Fruit fly (Drosophila melanogaster) whole organism, wandering third instar larva: ENCODE measurements around the gene CG34367.
A peak's percentile ranks its signal among the peaks of the same experiment; 100 is the strongest.

Experiments used
- Abd-B ChIP-seq: fragments of >200 bp; optimal IDR thresholded peaks from 2 replicates; lab custom pipeline; 2017; ENCODE audit warnings: missing biosample characterization, missing genetic modification characterization
- CG32264 ChIP-seq: fragments of 200-800 bp; sonication (Bioruptor generic); optimal IDR thresholded peaks from 2 replicates; lab custom pipeline; 2016; ENCODE audit warnings: missing biosample characterization, missing genetic modification characterization
- CG9705 ChIP-seq: fragments of 200-800 bp; sonication (Bioruptor generic); optimal IDR thresholded peaks from 2 replicates; lab custom pipeline; 2018; ENCODE audit warnings: missing biosample characterization, mild to moderate bottlenecking, missing genetic modification characterization
- CrebA ChIP-seq: fragments of 200-800 bp; sonication (Bioruptor generic); optimal IDR thresholded peaks from 2 replicates; lab custom pipeline; 2016; ENCODE audit warnings: missing biosample characterization, mild to moderate bottlenecking, missing genetic modification characterization, borderline replicate concordance
- Dfd ChIP-seq: fragments of >200 bp; optimal IDR thresholded peaks from 2 replicates; lab custom pipeline; 2017; ENCODE audit warnings: missing biosample characterization, missing genetic modification characterization
- Dif ChIP-seq: fragments of 200-275, 200-300 bp; sonication (Bioruptor generic); optimal IDR thresholded peaks from 2 replicates; lab custom pipeline; 2018; ENCODE audit warnings: missing biosample characterization, missing genetic modification characterization; ENCODE audit not compliant: partially characterized antibody
- GATAd ChIP-seq: sonication (Bioruptor generic); optimal IDR thresholded peaks from 2 replicates; lab custom pipeline; 2016; ENCODE audit warnings: missing biosample characterization, missing genetic modification characterization
- HLH106 ChIP-seq: fragments of 200-800 bp; optimal IDR thresholded peaks from 3 replicates; lab custom pipeline; 2019; ENCODE audit warnings: missing biosample characterization, mild to moderate bottlenecking, missing genetic modification characterization, moderate library complexity
- Hnf4 ChIP-seq: fragments of 200-800 bp; sonication (Bioruptor generic); optimal IDR thresholded peaks from 2 replicates; lab custom pipeline; 2016; ENCODE audit warnings: missing biosample characterization, mild to moderate bottlenecking, missing genetic modification characterization
- Hr78 ChIP-seq: fragments of >200 bp; optimal IDR thresholded peaks from 2 replicates; lab custom pipeline; 2017; ENCODE audit warnings: missing biosample characterization, missing genetic modification characterization
- Hr83 ChIP-seq: fragments of 200-300 bp; sonication (Bioruptor generic); optimal IDR thresholded peaks from 2 replicates; lab custom pipeline; 2016; ENCODE audit warnings: missing biosample characterization, mild to moderate bottlenecking, missing genetic modification characterization, moderate library complexity; ENCODE audit not compliant: poor library complexity, severe bottlenecking
- Jra ChIP-seq: sonication (Bioruptor generic); optimal IDR thresholded peaks from 2 replicates; lab custom pipeline; 2016; ENCODE audit warnings: missing biosample characterization, missing genetic modification characterization
- Mio ChIP-seq: sonication (Bioruptor generic); optimal IDR thresholded peaks from 2 replicates; lab custom pipeline; 2016; ENCODE audit warnings: missing biosample characterization, missing genetic modification characterization
- Myc ChIP-seq: fragments of >200 bp; optimal IDR thresholded peaks from 2 replicates; lab custom pipeline; 2017
- N ChIP-seq: fragments of >200 bp; optimal IDR thresholded peaks from 2 replicates; lab custom pipeline; 2018; ENCODE audit warnings: missing biosample characterization, missing external identifiers, missing genetic modification characterization
- OdsH ChIP-seq: fragments of 200-800 bp; sonication (Bioruptor generic); optimal IDR thresholded peaks from 2 replicates; lab custom pipeline; 2016; ENCODE audit warnings: missing biosample characterization, mild to moderate bottlenecking, missing genetic modification characterization
- Rel ChIP-seq, 2 experiments: fragments of 200-800 bp; sonication (Bioruptor generic) in 1 of 2; optimal IDR thresholded peaks; 2 replicates in 1 of 2; 3 replicates in 1 of 2; lab custom pipeline; 2016 to 2019; ENCODE audit warnings: mild to moderate bottlenecking in 2 of 2, missing biosample characterization in 2 of 2, missing genetic modification characterization in 2 of 2, moderate library complexity in 1 of 2
- Sp1 ChIP-seq: fragments of 200-800 bp; sonication (Bioruptor generic); optimal IDR thresholded peaks from 3 replicates; lab custom pipeline; 2019; ENCODE audit warnings: missing biosample characterization, mild to moderate bottlenecking, missing genetic modification characterization, moderate library complexity
- Vsx2 ChIP-seq: fragments of 200-300, 225-300 bp; sonication (Bioruptor generic); optimal IDR thresholded peaks from 2 replicates; lab custom pipeline; 2018; ENCODE audit warnings: missing biosample characterization, missing genetic modification characterization; ENCODE audit not compliant: partially characterized antibody
- br ChIP-seq: fragments of 200-800 bp; sonication (Bioruptor generic); optimal IDR thresholded peaks from 2 replicates; lab custom pipeline; 2016; ENCODE audit warnings: missing biosample characterization, missing genetic modification characterization
- brk ChIP-seq: fragments of 200-800 bp; sonication (Bioruptor generic); optimal IDR thresholded peaks from 2 replicates; lab custom pipeline; 2016; ENCODE audit warnings: missing biosample characterization, mild to moderate bottlenecking, missing genetic modification characterization
- dl ChIP-seq, 2 experiments: fragments of 175-275, 200-275 bp in 1 of 2; fragments of 200-275 bp in 1 of 2; sonication (Bioruptor generic); optimal IDR thresholded peaks; lab custom pipeline; 2018; ENCODE audit warnings: mild to moderate bottlenecking in 2 of 2, missing biosample characterization in 2 of 2, missing genetic modification characterization in 2 of 2, moderate library complexity in 2 of 2; ENCODE audit not compliant: partially characterized antibody in 2 of 2, insufficient read depth in 1 of 2
- dmrt93B ChIP-seq: fragments of 200-800 bp; sonication (Bioruptor generic); optimal IDR thresholded peaks from 2 replicates; lab custom pipeline; 2018; ENCODE audit warnings: missing biosample characterization, mild to moderate bottlenecking, missing genetic modification characterization
- dsf ChIP-seq: sonication (Bioruptor generic); optimal IDR thresholded peaks from 2 replicates; lab custom pipeline; 2016; ENCODE audit warnings: missing biosample characterization, missing genetic modification characterization, borderline replicate concordance
- ey ChIP-seq: fragments of 200-800 bp; sonication (Bioruptor generic); optimal IDR thresholded peaks from 2 replicates; lab custom pipeline; 2016; ENCODE audit warnings: missing biosample characterization, missing genetic modification characterization
- fru ChIP-seq: fragments of 200-800 bp; sonication (Bioruptor generic); optimal IDR thresholded peaks from 3 replicates; lab custom pipeline; 2016; ENCODE audit warnings: missing biosample characterization, mild to moderate bottlenecking, missing genetic modification characterization
- h ChIP-seq: fragments of 200-800 bp; sonication (Bioruptor generic); optimal IDR thresholded peaks from 3 replicates; lab custom pipeline; 2016; ENCODE audit warnings: missing biosample characterization, mild to moderate bottlenecking, missing genetic modification characterization
- jim ChIP-seq: fragments of 175-275, 200-325 bp; sonication (Bioruptor generic); optimal IDR thresholded peaks from 2 replicates; lab custom pipeline; 2016; ENCODE audit warnings: missing biosample characterization, mild to moderate bottlenecking, missing genetic modification characterization
- lola ChIP-seq: fragments of >200 bp; optimal IDR thresholded peaks from 2 replicates; lab custom pipeline; 2017; ENCODE audit warnings: missing biosample characterization, missing genetic modification characterization
- pan ChIP-seq: fragments of >200 bp; optimal IDR thresholded peaks from 2 replicates; lab custom pipeline; 2017
- psq ChIP-seq: fragments of 200-800 bp; sonication (Bioruptor generic); optimal IDR thresholded peaks from 3 replicates; lab custom pipeline; 2017; ENCODE audit warnings: missing biosample characterization, mild to moderate bottlenecking, missing genetic modification characterization, moderate library complexity
- rgr ChIP-seq: fragments of 200-800 bp; sonication (Bioruptor generic); optimal IDR thresholded peaks from 3 replicates; lab custom pipeline; 2016; ENCODE audit warnings: missing biosample characterization, mild to moderate bottlenecking, missing genetic modification characterization
- sage ChIP-seq: fragments of 200-800 bp; sonication (Bioruptor generic); optimal IDR thresholded peaks from 2 replicates; lab custom pipeline; 2016; ENCODE audit warnings: missing biosample characterization, mild to moderate bottlenecking, missing genetic modification characterization
- sv ChIP-seq: fragments of 200-800 bp; sonication (Bioruptor generic); optimal IDR thresholded peaks from 3 replicates; lab custom pipeline; 2016; ENCODE audit warnings: missing biosample characterization, missing genetic modification characterization
- tai ChIP-seq: sonication (Bioruptor generic); optimal IDR thresholded peaks from 2 replicates; lab custom pipeline; 2016; ENCODE audit warnings: missing biosample characterization, missing genetic modification characterization
- usp ChIP-seq: fragments of >200 bp; optimal IDR thresholded peaks from 2 replicates; lab custom pipeline; 2017; ENCODE audit warnings: missing biosample characterization, missing genetic modification characterization
- woc ChIP-seq: sonication (Bioruptor generic); optimal IDR thresholded peaks from 2 replicates; lab custom pipeline; 2016; ENCODE audit warnings: missing biosample characterization, mild to moderate bottlenecking, missing genetic modification characterization

Gene CG34367

dm6 chr2L:10353871-10354270, at the start of gene CG34367:
TSS of gene CG34367 (minus strand) at chr2L:10353905.
- TF ChIP-seq OdsH (GFP tag; lab: Kevin White, UChicago), result no peak
- TF ChIP-seq h (GFP tag; lab: Kevin White, UChicago), result no peak
- TF ChIP-seq pan, result no peak
- TF ChIP-seq dl (GFP tag; optimal IDR thresholded peaks at IDR 0.05; lab: Kevin White, UChicago; ENCODE audit: insufficient read depth in 1 of 2, partially characterized antibody in 2 of 2), result no peak
- TF ChIP-seq fru (GFP tag; lab: Kevin White, UChicago), result no peak
- no peak for TF ChIP-seq Jra (GFP tag; lab: Kevin White, UChicago)
- no peak for TF ChIP-seq tai (GFP tag; lab: Kevin White, UChicago)
- no peak for TF ChIP-seq Myc
- no peak for TF ChIP-seq Abd-B (GFP tag; lab: Kevin White, UChicago)
- no peak for TF ChIP-seq ey
- no peak for TF ChIP-seq psq (GFP tag; lab: Kevin White, UChicago)
- no peak for TF ChIP-seq jim (GFP tag; lab: Kevin White, UChicago)

dm6 chr2L:10396877-10397587, 43.3 kb upstream of the CG34367 start:
- TF ChIP-seq Jra (GFP tag; lab: Kevin White, UChicago) (peak; percentile 36), GATAd (GFP tag; lab: Kevin White, UChicago) (no peak), tai (GFP tag; lab: Kevin White, UChicago) (peak; percentile 4), brk (GFP tag; lab: Kevin White, UChicago) (no peak), pan (no peak)

- TF ChIP-seq woc, result peak; percentile 13
- no peak for TF ChIP-seq sage (GFP tag; lab: Kevin White, UChicago)
- TF ChIP-seq Hr78 (GFP tag; lab: Kevin White, UChicago), result no peak
- peak; percentile 53 for TF ChIP-seq Myc
- TF ChIP-seq dsf (GFP tag; lab: Kevin White, UChicago), result no peak
- no peak for TF ChIP-seq GATAd (GFP tag; lab: Kevin White, UChicago)
- no peak for TF ChIP-seq Hnf4 (GFP tag; lab: Kevin White, UChicago)
- TF ChIP-seq OdsH (GFP tag; lab: Kevin White, UChicago), result no peak
- no peak for TF ChIP-seq sv (GFP tag; lab: Kevin White, UChicago)
- no peak for TF ChIP-seq CG32264 (GFP tag; lab: Kevin White, UChicago)
- no peak for TF ChIP-seq CG9705
- TF ChIP-seq fru (GFP tag; lab: Kevin White, UChicago), result no peak
- no peak for TF ChIP-seq N (GFP tag; lab: Kevin White, UChicago)
Measured at dm6 chr2L:10396488-10396824, 42.8 kb upstream of the CG34367 start, which contains the start of gene Cnot4. TSS of gene Cnot4 (plus strand) at chr2L:10396716.

dm6 chr2L:10395642-10396487, 42.2 kb upstream of the CG34367 start, which contains the start of gene Mdh1:
TSS of gene Mdh1 (minus strand) at chr2L:10396332.
- TF ChIP-seq Hr83 (GFP tag; lab: Kevin White, UChicago), result no peak
- TF ChIP-seq Hr78 (GFP tag; lab: Kevin White, UChicago), result no peak
- TF ChIP-seq rgr (GFP tag; lab: Kevin White, UChicago), result peak; percentile 13
- no peak for TF ChIP-seq sv (GFP tag; lab: Kevin White, UChicago)
- no peak for TF ChIP-seq Myc
- no peak for TF ChIP-seq HLH106 (tag; lab: Kevin White, UChicago)
- TF ChIP-seq Dif (GFP tag; lab: Kevin White, UChicago), result no peak
- TF ChIP-seq pan, result no peak
- no peak for TF ChIP-seq GATAd (GFP tag; lab: Kevin White, UChicago)
- no peak for TF ChIP-seq Jra (GFP tag; lab: Kevin White, UChicago)
- no peak for TF ChIP-seq CG9705
- no peak for TF ChIP-seq Rel (GFP tag; optimal IDR thresholded peaks at IDR 0.05; lab: Kevin White, UChicago)
- TF ChIP-seq Rel (tag; optimal IDR thresholded peaks at IDR 0.05; lab: Kevin White, UChicago), result no peak
- TF ChIP-seq brk (GFP tag; lab: Kevin White, UChicago), result peak; percentile 52
- TF ChIP-seq h (GFP tag; lab: Kevin White, UChicago), result no peak
- TF ChIP-seq Dfd, result no peak
- no peak for TF ChIP-seq tai (GFP tag; lab: Kevin White, UChicago)
- peak; percentile 6 for TF ChIP-seq woc
- TF ChIP-seq dmrt93B (GFP tag; lab: Kevin White, UChicago), result no peak
- peak; percentile 14 for TF ChIP-seq OdsH (GFP tag; lab: Kevin White, UChicago)
- no peak for TF ChIP-seq CrebA
- TF ChIP-seq usp (GFP tag; lab: Kevin White, UChicago), result no peak
- TF ChIP-seq ey, result no peak
- no peak for TF ChIP-seq psq (GFP tag; lab: Kevin White, UChicago)
- TF ChIP-seq N (GFP tag; lab: Kevin White, UChicago), result no peak
- TF ChIP-seq Vsx2 (GFP tag; lab: Kevin White, UChicago), result no peak
- peak in 1 of 2 experiments; percentile 11 for TF ChIP-seq dl (GFP tag; optimal IDR thresholded peaks at IDR 0.05; lab: Kevin White, UChicago; ENCODE audit: insufficient read depth in 1 of 2, partially characterized antibody in 2 of 2)
- no peak for TF ChIP-seq br (GFP tag; lab: Kevin White, UChicago)
- TF ChIP-seq CG32264 (GFP tag; lab: Kevin White, UChicago), result no peak
- TF ChIP-seq Abd-B (GFP tag; lab: Kevin White, UChicago), result no peak
- TF ChIP-seq Sp1 (GFP tag; lab: Kevin White, UChicago), result no peak
- no peak for TF ChIP-seq Mio (GFP tag; lab: Kevin White, UChicago)
- no peak for TF ChIP-seq fru (GFP tag; lab: Kevin White, UChicago)
- TF ChIP-seq lola, result no peak
